Worm (Caenorhabditis elegans) whole organism, young adult: ENCODE measurements around the gene C48B4.10.

ENCODE experiments used
- ama-1 ChIP-seq, 3 experiments: fragments of 150-350 bp in 1 of 3; sonication (generic microtip) in 2 of 3; optimal IDR thresholded peaks; 2 replicates each; lab custom pipeline; 2014 to 2018; ENCODE audit warnings: missing biosample characterization in 2 of 3, missing genetic modification characterization in 2 of 3, missing genetic modification reagents in 2 of 3
- efl-1 ChIP-seq: fragments of 150-350 bp; optimal IDR thresholded peaks from 2 replicates; lab custom pipeline; 2014; ENCODE audit warnings: missing biosample characterization, missing genetic modification reagents, missing genetic modification characterization
- gei-17 ChIP-seq: fragments of 200-800 bp; sonication (Bioruptor generic); optimal IDR thresholded peaks from 2 replicates; lab custom pipeline; 2018; ENCODE audit warnings: mild to moderate bottlenecking, missing genetic modification characterization, missing compliant biosample characterization
- mcd-1 ChIP-seq: fragments of 200-800 bp; sonication (Bioruptor generic); IDR thresholded peaks from 2 replicates; pipeline ENCODE4 v1.3.6; 2022; ENCODE audit warnings: missing genetic modification reagents, missing genetic modification characterization, missing compliant biosample characterization
- pha-4 ChIP-seq: fragments of 150-350 bp; sonication (generic microtip); optimal IDR thresholded peaks from 2 replicates; lab custom pipeline; 2014; ENCODE audit warnings: missing biosample characterization, missing genetic modification reagents, missing genetic modification characterization
- ztf-28 ChIP-seq: fragments of 200-800 bp; sonication (Bioruptor generic); IDR thresholded peaks from 2 replicates; pipeline ENCODE4 v1.3.6; 2022; ENCODE audit warnings: missing genetic modification reagents, missing genetic modification characterization, missing compliant biosample characterization

ce11 chrIII:9526851-9527250 lies 37.5 kb downstream of the C48B4.10 start, which contains the start of gene ZK1098.6:
- TF ChIP-seq ztf-28 (GFP tag; lab: Robert Waterston, UW), result no peak
- TF ChIP-seq pha-4 (tag; lab: Kevin White, UChicago), result no peak
- TF ChIP-seq mcd-1 (GFP tag; lab: Robert Waterston, UW), result no peak
- no peak for TF ChIP-seq efl-1 (GFP tag; lab: Kevin White, UChicago)
- TF ChIP-seq ama-1 (optimal IDR thresholded peaks at IDR 0.05; lab: Kevin White, UChicago), result no peak
- TF ChIP-seq ama-1 (GFP tag; optimal IDR thresholded peaks at IDR 0.05; lab: Kevin White, UChicago), result no peak
- no peak for TF ChIP-seq gei-17 (GFP tag; lab: Kevin White, UChicago)
